Fruit fly (Drosophila melanogaster) whole organism, embryonic: Measurements from ENCODE around the gene CG4278.

Experiments used
- CG1647 ChIP-seq: fragments of 200-800 bp; sonication (Bioruptor generic); optimal IDR thresholded peaks from 3 replicates; lab custom pipeline; 2016; ENCODE audit warnings: missing biosample characterization, missing genetic modification characterization
- CG16815 ChIP-seq: fragments of 200-800 bp; sonication (Bioruptor generic); optimal IDR thresholded peaks from 3 replicates; lab custom pipeline; 2017; ENCODE audit warnings: missing biosample characterization, mild to moderate bottlenecking, missing genetic modification characterization
- CG30020 ChIP-seq: fragments of 200-800 bp; optimal IDR thresholded peaks from 2 replicates; lab custom pipeline; 2019; ENCODE audit warnings: missing biosample characterization, mild to moderate bottlenecking, missing genetic modification characterization, moderate library complexity
- CG32532 ChIP-seq: fragments of 200-800 bp; sonication (Bioruptor generic); IDR thresholded peaks from 2 replicates; pipeline ENCODE4 v1.3.6; 2022; ENCODE audit warnings: missing biosample characterization, missing genetic modification characterization
- CG3281 ChIP-seq: fragments of 200-800 bp; sonication (Bioruptor generic); optimal IDR thresholded peaks from 3 replicates; lab custom pipeline; 2017; ENCODE audit warnings: missing biosample characterization, mild to moderate bottlenecking, missing genetic modification characterization
- ERR ChIP-seq: fragments of 200-800 bp; sonication (Bioruptor generic); optimal IDR thresholded peaks from 2 replicates; lab custom pipeline; 2016; ENCODE audit warnings: missing biosample characterization, missing genetic modification characterization
- Sin3A ChIP-seq: fragments of >200 bp; optimal IDR thresholded peaks from 2 replicates; lab custom pipeline; 2018
- dmrt99B ChIP-seq: fragments of 200-800 bp; sonication (Bioruptor generic); optimal IDR thresholded peaks from 2 replicates; lab custom pipeline; 2018; ENCODE audit warnings: missing biosample characterization, mild to moderate bottlenecking, missing genetic modification characterization, moderate library complexity
- sc ChIP-seq, 3 experiments: fragments of >200 bp in 2 of 3; fragments of 200-800 bp in 1 of 3; sonication (Bioruptor generic) in 1 of 3; optimal IDR thresholded peaks; 2 replicates in 2 of 3; 3 replicates in 1 of 3; lab custom pipeline; 2017; ENCODE audit warnings: mild to moderate bottlenecking in 1 of 3, missing biosample characterization in 1 of 3, missing genetic modification characterization in 1 of 3, missing genetic modification reagents in 1 of 3
- sug ChIP-seq: fragments of 200-800 bp; optimal IDR thresholded peaks from 2 replicates; lab custom pipeline; 2019; ENCODE audit warnings: missing biosample characterization, mild to moderate bottlenecking, missing genetic modification characterization, moderate library complexity
- ttk ChIP-seq: fragments of 200-800 bp; sonication (Bioruptor generic); IDR thresholded peaks from 2 replicates; pipeline ENCODE4 v2.1.2; 2022; ENCODE audit warnings: missing biosample characterization, missing genetic modification characterization

dm6 chr2L:16316410-16316809, 10.5 kb upstream of the CG4278 start:
- TF ChIP-seq CG16815 (GFP tag; lab: Kevin White, UChicago), result no peak
- TF ChIP-seq Sin3A, result no peak
- TF ChIP-seq CG30020 (tag; lab: Kevin White, UChicago), result no peak
- no peak for TF ChIP-seq sc (optimal IDR thresholded peaks at IDR 0.05; lab: Kevin White, UChicago)
- TF ChIP-seq sc (GFP tag; optimal IDR thresholded peaks at IDR 0.05; lab: Kevin White, UChicago), result no peak
- TF ChIP-seq ttk, result no peak
- TF ChIP-seq ERR (GFP tag; lab: Kevin White, UChicago), result no peak
- TF ChIP-seq CG32532 (GFP tag; lab: Robert Waterston, UW), result no peak
- no peak for TF ChIP-seq CG3281 (GFP tag; lab: Kevin White, UChicago)
- TF ChIP-seq sug (tag; lab: Kevin White, UChicago), result no peak
- TF ChIP-seq dmrt99B (tag; lab: Kevin White, UChicago), result no peak
- TF ChIP-seq CG1647 (GFP tag; lab: Kevin White, UChicago), result no peak
